Fruit fly (Drosophila melanogaster) S2 (cell line): Measurements from ENCODE around the gene Taf7.

Source experiments
- CG8478 ChIP-seq: fragments of >200 bp; optimal IDR thresholded peaks from 2 replicates; lab custom pipeline; 2018
- CTCF ChIP-seq, 2 experiments: fragments of >200 bp; optimal IDR thresholded peaks; 2 replicates each; lab custom pipeline; 2018

The Taf7 gene

dm6 chr3R:7926354-7926753, 19.2 kb downstream of the Taf7 start:
- TF ChIP-seq CTCF (optimal IDR thresholded peaks at IDR 0.05; lab: Kevin White, UChicago) (no peak), CG8478 (lab: Kevin White, UChicago) (no peak)

dm6 chr3R:7936786-7937363, 29.7 kb downstream of the Taf7 start:
- TF ChIP-seq CTCF (optimal IDR thresholded peaks at IDR 0.05; lab: Kevin White, UChicago) (peak in 1 of 2 experiments; percentile 14), CG8478 (lab: Kevin White, UChicago) (no peak)

DNA sequence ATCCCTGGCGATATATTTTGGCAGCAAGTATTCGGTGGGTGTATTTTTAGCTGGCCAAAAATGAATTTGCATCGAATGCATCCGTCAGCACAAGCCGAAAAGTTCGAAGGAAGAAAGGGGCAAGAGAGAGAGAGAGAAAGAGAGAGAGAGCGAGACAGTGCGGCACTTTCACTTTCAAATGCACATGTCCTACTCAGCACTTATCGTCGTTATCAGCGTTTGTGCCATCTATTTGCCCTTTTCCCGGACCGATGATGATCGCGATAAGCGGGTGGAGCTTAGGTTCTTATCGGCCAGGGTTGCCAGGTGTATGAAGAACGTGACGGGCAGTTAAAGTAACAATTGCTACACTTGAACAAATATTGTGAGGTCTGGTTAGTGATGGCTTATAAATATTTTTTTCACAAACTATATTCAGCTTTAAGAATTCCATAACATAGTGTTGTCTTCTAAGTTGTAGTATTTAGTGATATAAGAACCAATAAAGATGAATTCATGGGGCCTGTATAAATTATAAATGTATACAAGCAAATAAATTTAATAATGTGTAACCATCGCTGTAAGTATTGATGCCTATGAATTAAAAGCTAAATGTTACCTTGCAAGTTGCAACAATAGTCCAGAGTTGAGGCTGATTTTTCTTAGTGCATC, 37.7 kb downstream of the Taf7 start:
- TF ChIP-seq CG8478 (lab: Kevin White, UChicago): no peak
- no peak for TF ChIP-seq CTCF (optimal IDR thresholded peaks at IDR 0.05; lab: Kevin White, UChicago)

DNA sequence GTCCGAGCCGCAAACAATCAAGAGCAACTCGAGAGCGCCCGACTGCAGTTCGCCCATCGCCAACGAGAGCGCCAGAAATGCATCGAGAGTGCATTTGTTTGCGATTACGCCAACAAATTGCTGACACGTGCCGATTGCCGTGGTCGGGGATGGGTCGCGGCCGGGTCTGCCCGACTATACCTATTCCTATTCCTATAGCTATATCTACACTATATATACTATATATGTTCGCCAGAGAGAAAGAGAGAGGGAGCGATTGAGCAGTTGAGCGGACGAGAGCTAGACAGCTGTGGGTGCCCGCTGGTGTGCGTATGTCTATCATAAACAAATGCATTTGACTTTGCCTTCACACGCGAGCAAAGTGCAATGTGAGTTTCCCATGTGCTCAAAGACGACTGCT, 40.2 kb downstream of the Taf7 start:
- TF ChIP-seq CTCF (optimal IDR thresholded peaks at IDR 0.05; lab: Kevin White, UChicago) (no peak), CG8478 (lab: Kevin White, UChicago) (no peak)

DNA sequence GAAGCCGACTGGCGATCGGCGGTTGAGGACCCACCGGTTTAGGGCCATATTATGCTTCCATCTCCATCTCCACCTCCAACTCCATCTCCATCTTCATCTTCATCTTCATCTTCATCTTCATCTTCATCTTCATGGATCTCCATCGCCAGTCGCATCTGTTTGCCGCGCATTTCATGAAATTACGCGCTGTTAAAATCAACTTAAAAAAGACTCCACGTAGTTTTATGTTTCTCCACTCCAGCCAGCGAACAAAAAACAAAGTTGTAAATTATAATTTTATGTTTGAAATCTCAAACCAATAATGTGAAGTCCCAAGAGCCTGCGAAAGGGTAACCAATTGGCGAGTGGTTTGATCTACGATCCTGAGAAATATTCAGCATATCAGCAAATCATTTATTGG, 43.0 kb downstream of the Taf7 start:
- TF ChIP-seq CTCF (optimal IDR thresholded peaks at IDR 0.05; lab: Kevin White, UChicago) (no peak), CG8478 (lab: Kevin White, UChicago) (no peak)

DNA sequence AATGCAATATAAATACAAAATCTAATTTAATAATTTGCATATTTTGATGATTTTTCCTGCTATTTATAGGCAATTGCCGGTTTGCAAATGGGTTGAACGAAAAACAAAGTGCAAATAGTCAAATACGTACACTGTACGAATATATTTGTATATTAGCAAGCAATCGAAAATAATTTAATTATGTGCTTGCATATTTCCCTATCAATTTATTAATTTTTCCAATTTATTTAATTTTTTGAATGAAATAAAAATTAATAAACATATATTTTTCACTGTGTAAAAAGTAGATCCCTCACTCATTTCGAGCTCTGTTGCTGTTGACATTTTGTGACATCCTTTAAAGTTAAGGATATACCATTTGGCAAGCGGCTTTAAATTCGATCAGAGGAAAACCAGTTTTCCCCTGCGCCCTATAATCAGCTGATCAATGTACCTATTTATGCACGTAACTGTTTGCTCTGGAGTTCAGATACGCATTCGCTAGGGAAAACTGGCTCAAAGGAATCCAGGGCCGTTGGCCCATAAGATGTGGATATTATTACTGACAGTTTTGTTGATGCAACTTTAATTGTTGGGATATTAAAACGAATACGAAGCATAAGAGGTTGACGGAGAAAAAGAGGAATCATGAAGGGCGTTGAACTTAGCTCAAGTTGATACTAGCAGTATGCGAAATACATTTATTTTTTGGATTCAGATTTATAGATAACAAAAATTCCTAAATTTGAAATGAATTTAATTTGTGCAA, 46.1 kb downstream of the Taf7 start:
- TF ChIP-seq CTCF (optimal IDR thresholded peaks at IDR 0.05; lab: Kevin White, UChicago) (no peak), CG8478 (lab: Kevin White, UChicago) (no peak)

DNA sequence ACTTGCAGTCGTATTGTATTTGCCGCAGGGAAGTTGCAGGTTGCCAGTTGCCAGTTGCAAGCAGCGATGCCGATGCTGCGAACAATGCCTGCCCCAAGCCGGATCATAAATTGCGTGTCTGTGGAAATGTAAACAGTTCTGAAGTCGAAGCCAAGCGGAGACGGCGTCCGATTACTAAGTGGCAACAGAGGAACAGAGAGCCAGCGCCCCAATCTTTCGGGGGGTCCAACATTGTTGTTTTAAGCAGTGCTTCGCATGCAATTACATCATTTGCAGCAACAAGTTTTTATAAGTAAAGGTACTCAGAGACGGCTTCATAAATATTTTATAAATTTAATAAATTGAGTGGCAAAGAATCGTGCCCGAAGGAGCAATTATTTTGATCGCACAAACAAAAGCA, 47.3 kb downstream of the Taf7 start:
- no peak for TF ChIP-seq CG8478 (lab: Kevin White, UChicago)
- TF ChIP-seq CTCF (optimal IDR thresholded peaks at IDR 0.05; lab: Kevin White, UChicago): no peak

dm6 chr3R:7957008-7957407, 49.9 kb downstream of the Taf7 start:
- TF ChIP-seq CG8478 (lab: Kevin White, UChicago) (no peak), CTCF (optimal IDR thresholded peaks at IDR 0.05; lab: Kevin White, UChicago) (no peak)
